Worm (Caenorhabditis elegans) whole organism, late embryonic: ENCODE measurements around the gene Y67H2A.7.

Experiments used
- C08G9.2 ChIP-seq: sonication (generic microtip); optimal IDR thresholded peaks from 2 replicates; lab custom pipeline; 2016; ENCODE audit warnings: mild to moderate bottlenecking, missing genetic modification characterization, moderate library complexity, missing compliant biosample characterization
- C38D4.7 ChIP-seq: fragments of 200-800 bp; sonication (Bioruptor generic); optimal IDR thresholded peaks from 2 replicates; lab custom pipeline; 2018; ENCODE audit warnings: mild to moderate bottlenecking, missing genetic modification characterization, moderate library complexity, missing compliant biosample characterization
- F13H6.1 ChIP-seq: sonication (generic microtip); optimal IDR thresholded peaks from 2 replicates; lab custom pipeline; 2016; ENCODE audit warnings: missing genetic modification characterization, missing compliant biosample characterization
- K09A11.1 ChIP-seq: sonication (generic microtip); optimal IDR thresholded peaks from 2 replicates; lab custom pipeline; 2017; ENCODE audit warnings: antibody characterized with exemption, mild to moderate bottlenecking, missing genetic modification characterization, missing compliant biosample characterization; ENCODE audit not compliant: insufficient read depth
- T23F11.4 ChIP-seq: fragments of 200-800 bp; sonication (Bioruptor generic); optimal IDR thresholded peaks from 2 replicates; lab custom pipeline; 2018; ENCODE audit warnings: mild to moderate bottlenecking, missing genetic modification characterization, missing compliant biosample characterization
- ahr-1 ChIP-seq: sonication (generic microtip); optimal IDR thresholded peaks from 2 replicates; lab custom pipeline; 2016; ENCODE audit warnings: missing genetic modification characterization, missing compliant biosample characterization
- ama-1 ChIP-seq: fragments of 150-350 bp; optimal IDR thresholded peaks from 2 replicates; lab custom pipeline; 2014
- ceh-14 ChIP-seq: sonication (generic microtip); optimal IDR thresholded peaks from 2 replicates; lab custom pipeline; 2016; ENCODE audit warnings: missing genotype, missing genetic modification characterization, missing compliant biosample characterization
- ceh-18 ChIP-seq: sonication (generic microtip); optimal IDR thresholded peaks from 2 replicates; lab custom pipeline; 2016; ENCODE audit warnings: missing genetic modification characterization, missing compliant biosample characterization
- ceh-22 ChIP-seq: sonication (generic microtip); optimal IDR thresholded peaks from 2 replicates; lab custom pipeline; 2017; ENCODE audit warnings: missing biosample characterization, missing genetic modification characterization
- ceh-6 ChIP-seq: fragments of 200-800 bp; sonication (Bioruptor generic); optimal IDR thresholded peaks from 2 replicates; lab custom pipeline; 2018; ENCODE audit warnings: mild to moderate bottlenecking, missing genetic modification characterization, missing compliant biosample characterization
- dve-1 ChIP-seq: sonication (generic microtip); optimal IDR thresholded peaks from 2 replicates; lab custom pipeline; 2017; ENCODE audit warnings: antibody characterized with exemption, mild to moderate bottlenecking, missing genetic modification characterization, missing compliant biosample characterization
- eyg-1 ChIP-seq: sonication (generic microtip); optimal IDR thresholded peaks from 2 replicates; lab custom pipeline; 2016; ENCODE audit warnings: missing genotype, missing genetic modification characterization, missing compliant biosample characterization
- gmeb-2 ChIP-seq: sonication (generic microtip); optimal IDR thresholded peaks from 2 replicates; lab custom pipeline; 2016; ENCODE audit warnings: missing genetic modification characterization, inconsistent platforms, missing compliant biosample characterization
- hlh-13 ChIP-seq: fragments of 200-800 bp; sonication (Bioruptor generic); optimal IDR thresholded peaks from 2 replicates; lab custom pipeline; 2018; ENCODE audit warnings: mild to moderate bottlenecking, missing genetic modification characterization, missing compliant biosample characterization
- hlh-30 ChIP-seq: sonication (generic microtip); optimal IDR thresholded peaks from 2 replicates; lab custom pipeline; 2017; ENCODE audit warnings: antibody characterized with exemption, missing genetic modification characterization, missing compliant biosample characterization; ENCODE audit not compliant: insufficient read depth
- hlh-6 ChIP-seq: sonication (generic microtip); optimal IDR thresholded peaks from 2 replicates; lab custom pipeline; 2016; ENCODE audit warnings: missing genotype, missing genetic modification characterization, missing compliant biosample characterization
- lim-6 ChIP-seq: sonication (generic microtip); optimal IDR thresholded peaks from 2 replicates; lab custom pipeline; 2016; ENCODE audit warnings: missing genetic modification characterization, missing compliant biosample characterization
- madf-2 ChIP-seq: sonication (generic microtip); optimal IDR thresholded peaks from 2 replicates; lab custom pipeline; 2017; ENCODE audit warnings: missing genetic modification characterization, missing compliant biosample characterization
- mec-3 ChIP-seq: sonication (generic microtip); optimal IDR thresholded peaks from 2 replicates; lab custom pipeline; 2016; ENCODE audit warnings: borderline replicate concordance, missing genetic modification characterization, missing compliant biosample characterization
- nfya-1 ChIP-seq: sonication (generic microtip); optimal IDR thresholded peaks from 2 replicates; lab custom pipeline; 2017; ENCODE audit warnings: missing genetic modification characterization, mild to moderate bottlenecking, missing compliant biosample characterization, antibody characterized with exemption, moderate library complexity
- nhr-11 ChIP-seq: fragments of 150-350 bp; optimal IDR thresholded peaks from 2 replicates; lab custom pipeline; 2014; ENCODE audit warnings: missing biosample characterization, missing genetic modification characterization
- pag-3 ChIP-seq: sonication (generic microtip); optimal IDR thresholded peaks from 2 replicates; lab custom pipeline; 2016; ENCODE audit warnings: missing compliant biosample characterization, missing genetic modification characterization, borderline replicate concordance
- pat-9 ChIP-seq: fragments of 200-800 bp; sonication (Bioruptor generic); optimal IDR thresholded peaks from 2 replicates; lab custom pipeline; 2018; ENCODE audit warnings: mild to moderate bottlenecking, missing genetic modification characterization, moderate library complexity, missing compliant biosample characterization
- pax-1 ChIP-seq: fragments of 150-350 bp; optimal IDR thresholded peaks from 2 replicates; lab custom pipeline; 2014; ENCODE audit warnings: missing biosample characterization, missing genetic modification characterization
- pha-4 ChIP-seq: fragments of 150-350 bp; optimal IDR thresholded peaks from 2 replicates; lab custom pipeline; 2018; ENCODE audit warnings: missing biosample characterization, missing genetic modification reagents, missing genetic modification characterization
- ref-2 ChIP-seq: sonication (generic microtip); optimal IDR thresholded peaks from 2 replicates; lab custom pipeline; 2016; ENCODE audit warnings: missing genetic modification characterization, missing compliant biosample characterization
- rnt-1 ChIP-seq: sonication (generic microtip); optimal IDR thresholded peaks from 2 replicates; lab custom pipeline; 2016; ENCODE audit warnings: missing genetic modification characterization, missing compliant biosample characterization
- sdc-2 ChIP-seq: sonication (generic microtip); optimal IDR thresholded peaks from 2 replicates; lab custom pipeline; 2016; ENCODE audit warnings: missing genotype, missing genetic modification characterization, missing compliant biosample characterization
- sox-2 ChIP-seq: fragments of 200-800 bp; sonication (Bioruptor generic); IDR thresholded peaks from 2 replicates; pipeline ENCODE4 v1.3.6; 2022; ENCODE audit warnings: missing genetic modification reagents, missing genetic modification characterization, missing compliant biosample characterization
- sox-4 ChIP-seq: sonication (generic microtip); optimal IDR thresholded peaks from 2 replicates; lab custom pipeline; 2017; ENCODE audit warnings: mild to moderate bottlenecking, missing genetic modification characterization, inconsistent platforms, missing compliant biosample characterization
- tbx-2 ChIP-seq: sonication (generic microtip); optimal IDR thresholded peaks from 2 replicates; lab custom pipeline; 2016; ENCODE audit warnings: missing genetic modification characterization, missing compliant biosample characterization
- zip-5 ChIP-seq: sonication (generic microtip); optimal IDR thresholded peaks from 2 replicates; lab custom pipeline; 2016; ENCODE audit warnings: missing genetic modification characterization, missing compliant biosample characterization
- ztf-16 ChIP-seq: sonication (generic microtip); optimal IDR thresholded peaks from 2 replicates; lab custom pipeline; 2017; ENCODE audit warnings: missing genetic modification characterization, missing compliant biosample characterization

The Y67H2A.7 gene

DNA sequence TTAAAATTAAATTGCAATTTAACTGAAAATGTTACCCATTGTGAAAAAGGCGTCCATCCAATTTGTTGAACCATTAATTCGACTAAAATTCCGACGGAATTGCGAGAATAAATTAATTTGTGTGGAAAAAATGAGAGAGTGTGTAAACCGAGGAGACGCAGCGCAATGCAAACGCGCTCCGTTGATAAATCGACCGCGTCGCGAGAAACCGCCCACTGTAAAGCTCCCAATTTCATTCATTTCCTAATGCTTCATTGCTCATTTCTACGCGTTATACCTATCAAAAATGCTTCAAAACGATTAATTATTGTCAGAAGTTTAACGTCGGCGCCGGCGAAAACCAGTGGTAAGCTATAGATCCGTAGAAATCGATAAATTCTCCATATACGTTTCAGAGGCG is 5.8 kb upstream of the Y67H2A.7 start, which contains the start of the genes Y67H2A.2 and micu-1 (continued):
- TF ChIP-seq pag-3 (tag; lab: Kevin White, UChicago) (no peak), eyg-1 (tag; lab: Kevin White, UChicago) (no peak), tbx-2 (tag; lab: Kevin White, UChicago) (no peak), zip-5 (tag; lab: Kevin White, UChicago) (no peak), ama-1 (lab: Kevin White, UChicago) (no peak), ceh-14 (peak; percentile 78), ceh-22 (no peak), nfya-1 (tag; lab: Kevin White, UChicago) (peak; percentile 69), K09A11.1 (peak; percentile 7), ref-2 (tag; lab: Kevin White, UChicago) (peak; percentile 6), rnt-1 (tag; lab: Kevin White, UChicago) (peak; percentile 15), sdc-2 (no peak), pat-9 (tag; lab: Kevin White, UChicago) (no peak), F13H6.1 (tag; lab: Kevin White, UChicago) (no peak), lim-6 (tag; lab: Kevin White, UChicago) (no peak)

ce11 chrIV:13299648-13300047 is 3.9 kb upstream of the Y67H2A.7 start:
- TF ChIP-seq mec-3 (tag; lab: Kevin White, UChicago): no peak
- TF ChIP-seq ceh-14: no peak
- TF ChIP-seq ceh-22: no peak
- no peak for TF ChIP-seq ztf-16 (tag; lab: Kevin White, UChicago)
- no peak for TF ChIP-seq rnt-1 (tag; lab: Kevin White, UChicago)
- no peak for TF ChIP-seq pag-3 (tag; lab: Kevin White, UChicago)
- TF ChIP-seq hlh-30 (tag; lab: Kevin White, UChicago): no peak
- no peak for TF ChIP-seq madf-2 (tag; lab: Kevin White, UChicago)
- TF ChIP-seq hlh-13: no peak
- no peak for TF ChIP-seq pat-9 (tag; lab: Kevin White, UChicago)

ce11 chrIV:13300109-13300508 is 3.4 kb upstream of the Y67H2A.7 start, which contains the start of gene kdp-1:
Gene kdp-1 (plus strand): TSS chrIV:13300188.
- no peak for TF ChIP-seq ceh-18 (tag; lab: Kevin White, UChicago)
- TF ChIP-seq pax-1 (tag; lab: Kevin White, UChicago): no peak
- TF ChIP-seq hlh-6 (tag; lab: Kevin White, UChicago): no peak
- no peak for TF ChIP-seq dve-1 (tag; lab: Kevin White, UChicago)
- no peak for TF ChIP-seq gmeb-2 (tag; lab: Kevin White, UChicago)
- no peak for TF ChIP-seq eyg-1 (tag; lab: Kevin White, UChicago)
- TF ChIP-seq mec-3 (tag; lab: Kevin White, UChicago): no peak
- no peak for TF ChIP-seq lim-6 (tag; lab: Kevin White, UChicago)
- TF ChIP-seq F13H6.1 (tag; lab: Kevin White, UChicago): no peak
- no peak for TF ChIP-seq C38D4.7 (GFP tag; lab: Kevin White, UChicago)
- TF ChIP-seq pha-4: no peak
- TF ChIP-seq sox-2 (GFP tag; lab: Robert Waterston, UW): no peak
- TF ChIP-seq sox-4 (tag; lab: Kevin White, UChicago): no peak
- TF ChIP-seq ztf-16 (tag; lab: Kevin White, UChicago): no peak

DNA sequence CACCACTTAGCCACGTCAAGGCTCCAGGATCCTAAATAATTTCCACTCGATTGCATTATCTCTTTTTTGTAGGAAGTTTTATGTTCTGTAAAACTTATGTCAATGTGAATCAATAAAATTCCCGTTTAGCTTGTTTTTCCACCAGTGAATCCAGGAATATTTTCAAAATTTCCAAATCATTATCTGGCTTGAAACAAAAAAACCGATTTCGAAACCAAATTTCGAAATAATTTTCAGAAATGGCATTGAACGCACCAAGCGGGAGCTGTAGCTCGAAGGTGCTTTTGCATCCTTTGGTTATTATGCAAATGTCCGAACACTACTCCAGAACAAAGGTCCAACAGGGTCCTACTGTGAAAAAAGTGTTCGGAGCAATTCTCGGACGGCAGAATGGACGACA is 3.0 kb upstream of the Y67H2A.7 start, which contains the start of gene csn-6:
Gene csn-6, plus strand, starts transcription at position 234 of the 400 bp plus-strand sequence.
- TF ChIP-seq nhr-11: no peak
- TF ChIP-seq hlh-13: no peak
- no peak for TF ChIP-seq ceh-18 (tag; lab: Kevin White, UChicago)
- no peak for TF ChIP-seq ahr-1 (tag; lab: Kevin White, UChicago)
- no peak for TF ChIP-seq hlh-6 (tag; lab: Kevin White, UChicago)
- TF ChIP-seq madf-2 (tag; lab: Kevin White, UChicago): no peak
- TF ChIP-seq ceh-6: no peak
- no peak for TF ChIP-seq T23F11.4 (GFP tag; lab: Kevin White, UChicago)
- no peak for TF ChIP-seq ref-2 (tag; lab: Kevin White, UChicago)

- TF ChIP-seq C08G9.2 (tag; lab: Kevin White, UChicago): no peak
- peak; percentile 62 for TF ChIP-seq nfya-1 (tag; lab: Kevin White, UChicago)
- TF ChIP-seq, all 69 proteins: peak for 1
Measured at ce11 chrIV:13304786-13305185, 1.2 kb downstream of the Y67H2A.7 start.
